Worm (Caenorhabditis elegans) whole organism, late embryonic: ENCODE data around the gene dod-17.

Source experiments
- ceh-30 ChIP-seq: fragments of 150-350 bp; optimal IDR thresholded peaks from 2 replicates; lab custom pipeline; 2014; ENCODE audit warnings: missing biosample characterization, missing genetic modification characterization
- dve-1 ChIP-seq: sonication (generic microtip); optimal IDR thresholded peaks from 2 replicates; lab custom pipeline; 2017; ENCODE audit warnings: antibody characterized with exemption, mild to moderate bottlenecking, missing genetic modification characterization, missing compliant biosample characterization
- fkh-6 ChIP-seq: sonication (generic microtip); optimal IDR thresholded peaks from 2 replicates; lab custom pipeline; 2016; ENCODE audit warnings: missing genetic modification characterization, missing compliant biosample characterization
- hlh-30 ChIP-seq: sonication (generic microtip); optimal IDR thresholded peaks from 2 replicates; lab custom pipeline; 2017; ENCODE audit warnings: antibody characterized with exemption, missing genetic modification characterization, missing compliant biosample characterization; ENCODE audit not compliant: insufficient read depth
- madf-2 ChIP-seq: sonication (generic microtip); optimal IDR thresholded peaks from 2 replicates; lab custom pipeline; 2017; ENCODE audit warnings: missing genetic modification characterization, missing compliant biosample characterization
- pqm-1 ChIP-seq: sonication (generic microtip); optimal IDR thresholded peaks from 2 replicates; lab custom pipeline; 2016; ENCODE audit warnings: missing genetic modification characterization, missing compliant biosample characterization

ce11 chrIV:12948470-12948869 lies 27.6 kb upstream of the dod-17 start, which contains the start of gene F55G11.10:
- TF ChIP-seq hlh-30 (tag; lab: Kevin White, UChicago) (no peak), fkh-6 (tag; lab: Kevin White, UChicago) (no peak), pqm-1 (no peak), ceh-30 (tag; lab: Kevin White, UChicago) (no peak), madf-2 (tag; lab: Kevin White, UChicago) (no peak), dve-1 (tag; lab: Kevin White, UChicago) (no peak)
